Worm (Caenorhabditis elegans) whole organism, L4 larva: ENCODE results near the gene ZK1320.9.
A peak's percentile ranks its signal among the peaks of the same experiment; 100 is the strongest.

Experiments used
- F10B5.3 ChIP-seq: sonication (generic microtip); optimal IDR thresholded peaks from 2 replicates; lab custom pipeline; 2016; ENCODE audit warnings: mild to moderate bottlenecking, missing genetic modification characterization, missing compliant biosample characterization
- F26F4.8 ChIP-seq: fragments of 200-800 bp; sonication (Bioruptor generic); conservative IDR thresholded peaks from 2 replicates; pipeline ENCODE4 v1.3.6; 2022; ENCODE audit warnings: missing genetic modification characterization, missing compliant biosample characterization
- F44E2.7 ChIP-seq: fragments of 200-800 bp; sonication (Bioruptor generic); IDR thresholded peaks from 2 replicates; pipeline ENCODE4 v2.1.2; 2022; ENCODE audit warnings: missing genetic modification characterization, missing compliant biosample characterization
- F49E8.2 ChIP-seq: sonication (generic microtip); optimal IDR thresholded peaks from 2 replicates; lab custom pipeline; 2016; ENCODE audit warnings: missing compliant biosample characterization, mild to moderate bottlenecking, missing genetic modification characterization, borderline replicate concordance
- R02D3.7 ChIP-seq: fragments of 150-350 bp; sonication (generic microtip); optimal IDR thresholded peaks from 3 replicates; lab custom pipeline; 2014; ENCODE audit warnings: missing biosample characterization, missing genetic modification characterization
- Y48G9A.11 ChIP-seq: fragments of 200-800 bp; sonication (Bioruptor generic); IDR thresholded peaks from 2 replicates; pipeline ENCODE4 v1.3.6; 2022; ENCODE audit warnings: missing genetic modification reagents, missing genetic modification characterization, missing compliant biosample characterization
- Y75B8A.6 ChIP-seq: fragments of 200-800 bp; sonication (Bioruptor generic); IDR thresholded peaks from 2 replicates; pipeline ENCODE4 v1.3.6; 2022; ENCODE audit warnings: missing genetic modification reagents, missing genetic modification characterization, missing compliant biosample characterization
- ZK546.5 ChIP-seq, 2 experiments: sonication (generic microtip); optimal IDR thresholded peaks; 2 replicates each; lab custom pipeline; 2017; ENCODE audit warnings: missing biosample characterization in 2 of 2, missing genetic modification characterization in 2 of 2
- attf-4 ChIP-seq: sonication (generic microtip); optimal IDR thresholded peaks from 3 replicates; lab custom pipeline; 2017; ENCODE audit warnings: missing biosample characterization, missing genetic modification characterization
- ceh-32 ChIP-seq: sonication (generic microtip); optimal IDR thresholded peaks from 2 replicates; lab custom pipeline; 2016; ENCODE audit warnings: mild to moderate bottlenecking, missing genetic modification characterization, missing compliant biosample characterization; ENCODE audit not compliant: poor library complexity
- ctbp-1 ChIP-seq: fragments of 200-800 bp; sonication (Bioruptor generic); IDR thresholded peaks from 2 replicates; pipeline ENCODE4 v1.3.6; 2022; ENCODE audit warnings: missing genetic modification reagents, missing genetic modification characterization, missing compliant biosample characterization
- daf-8 ChIP-seq: fragments of 200-800 bp; sonication (Bioruptor generic); IDR thresholded peaks from 2 replicates; pipeline ENCODE4 v1.3.6; 2022; ENCODE audit warnings: missing genetic modification characterization, missing compliant biosample characterization
- dmd-6 ChIP-seq: fragments of 200-800 bp; sonication (Bioruptor generic); IDR thresholded peaks from 2 replicates; pipeline ENCODE4 v1.3.6; 2022; ENCODE audit warnings: missing genetic modification reagents, missing genetic modification characterization, missing compliant biosample characterization
- duxl-1 ChIP-seq: sonication (generic microtip); optimal IDR thresholded peaks from 2 replicates; lab custom pipeline; 2016; ENCODE audit warnings: mild to moderate bottlenecking, missing genetic modification characterization, moderate library complexity, missing compliant biosample characterization; ENCODE audit not compliant: poor library complexity
- dve-1 ChIP-seq: sonication (generic microtip); optimal IDR thresholded peaks from 2 replicates; lab custom pipeline; 2017; ENCODE audit warnings: antibody characterized with exemption, mild to moderate bottlenecking, missing genetic modification characterization, missing compliant biosample characterization; ENCODE audit not compliant: insufficient read depth
- fkh-10 ChIP-seq: fragments of 150-350 bp; optimal IDR thresholded peaks from 2 replicates; lab custom pipeline; 2014; ENCODE audit warnings: missing biosample characterization, missing genetic modification reagents, missing genetic modification characterization
- gei-8 ChIP-seq: fragments of 200-800 bp; sonication (Bioruptor generic); optimal IDR thresholded peaks from 2 replicates; lab custom pipeline; 2018; ENCODE audit warnings: mild to moderate bottlenecking, missing genetic modification characterization, missing compliant biosample characterization
- hlh-30 ChIP-seq: sonication (generic microtip); optimal IDR thresholded peaks from 2 replicates; lab custom pipeline; 2017; ENCODE audit warnings: antibody characterized with exemption, mild to moderate bottlenecking, missing genetic modification characterization, missing compliant biosample characterization; ENCODE audit not compliant: insufficient read depth
- lim-7 ChIP-seq: fragments of 200-800 bp; sonication (Bioruptor generic); IDR thresholded peaks from 2 replicates; pipeline ENCODE4 v1.3.6; 2022; ENCODE audit warnings: missing genetic modification characterization, missing compliant biosample characterization
- lin-1 ChIP-seq: fragments of 200-800 bp; sonication (Bioruptor generic); IDR thresholded peaks from 2 replicates; pipeline ENCODE4 v1.3.6; 2022; ENCODE audit warnings: missing genetic modification reagents, missing genetic modification characterization, missing compliant biosample characterization
- lin-13 ChIP-seq: fragments of 150-350 bp; optimal IDR thresholded peaks from 2 replicates; lab custom pipeline; 2014; ENCODE audit warnings: missing biosample characterization, missing genetic modification reagents, missing genetic modification characterization
- lin-15B ChIP-seq: fragments of 150-350 bp; sonication (generic microtip); optimal IDR thresholded peaks from 3 replicates; lab custom pipeline; 2014; ENCODE audit warnings: missing biosample characterization, missing genetic modification characterization
- lin-29 ChIP-seq: fragments of 200-800 bp; sonication (Bioruptor generic); IDR thresholded peaks from 2 replicates; pipeline ENCODE4 v1.3.6; 2022; ENCODE audit warnings: missing genetic modification reagents, missing genetic modification characterization, missing compliant biosample characterization
- lsy-2 ChIP-seq, 2 experiments: fragments of 150-350 bp in 1 of 2; sonication (generic microtip) in 1 of 2; optimal IDR thresholded peaks; 2 replicates each; lab custom pipeline; 2014 to 2017; ENCODE audit warnings: missing biosample characterization in 2 of 2, missing genetic modification characterization in 2 of 2
- mdt-29 ChIP-seq: fragments of 200-800 bp; sonication (Bioruptor generic); IDR thresholded peaks from 2 replicates; pipeline ENCODE4 v1.3.6; 2022; ENCODE audit warnings: missing genetic modification reagents, missing genetic modification characterization, missing compliant biosample characterization
- mep-1 ChIP-seq: fragments of 150-350 bp; sonication (generic microtip); optimal IDR thresholded peaks from 3 replicates; lab custom pipeline; 2014; ENCODE audit warnings: missing biosample characterization, missing genetic modification characterization
- mes-2 ChIP-seq: sonication (generic microtip); optimal IDR thresholded peaks from 2 replicates; lab custom pipeline; 2016; ENCODE audit warnings: missing genotype, mild to moderate bottlenecking, missing genetic modification characterization, missing compliant biosample characterization; ENCODE audit not compliant: poor library complexity, severe bottlenecking
- mxl-3 ChIP-seq: fragments of 200-800 bp; sonication (Bioruptor generic); optimal IDR thresholded peaks from 2 replicates; lab custom pipeline; 2018; ENCODE audit warnings: mild to moderate bottlenecking, missing genetic modification characterization, missing compliant biosample characterization
- nhr-102 ChIP-seq: sonication (generic microtip); optimal IDR thresholded peaks from 2 replicates; lab custom pipeline; 2016; ENCODE audit warnings: mild to moderate bottlenecking, missing genetic modification characterization, moderate library complexity, missing compliant biosample characterization
- nhr-111 ChIP-seq: fragments of 200-800 bp; sonication (Bioruptor generic); optimal IDR thresholded peaks from 2 replicates; lab custom pipeline; 2018; ENCODE audit warnings: mild to moderate bottlenecking, missing genetic modification characterization, missing compliant biosample characterization
- nhr-25 ChIP-seq: sonication (generic microtip); optimal IDR thresholded peaks from 2 replicates; lab custom pipeline; 2017; ENCODE audit warnings: missing genetic modification characterization, mild to moderate bottlenecking, missing compliant biosample characterization, antibody characterized with exemption, moderate library complexity, borderline replicate concordance; ENCODE audit not compliant: insufficient read depth
- nhr-48 ChIP-seq: sonication (generic microtip); optimal IDR thresholded peaks from 2 replicates; lab custom pipeline; 2016; ENCODE audit warnings: mild to moderate bottlenecking, missing genetic modification characterization, missing compliant biosample characterization
- pha-4 ChIP-seq, 2 experiments: fragments of 150-350 bp in 1 of 2; fragments of 200-800 bp in 1 of 2; sonication (Bioruptor generic) in 1 of 2; IDR thresholded peaks in 1 of 2; optimal IDR thresholded peaks in 1 of 2; 2 replicates each; pipeline versions ENCODE4 v1.3.6 to Lab custom; 2014 to 2022; ENCODE audit warnings: missing genetic modification characterization in 2 of 2, missing genetic modification reagents in 2 of 2, missing biosample characterization in 1 of 2, missing compliant biosample characterization in 1 of 2
- php-3 ChIP-seq: fragments of 200-800 bp; sonication (Bioruptor generic); IDR thresholded peaks from 2 replicates; pipeline ENCODE4 v1.3.6; 2022; ENCODE audit warnings: missing genetic modification reagents, missing genetic modification characterization, missing compliant biosample characterization
- pqm-1 ChIP-seq: sonication (generic microtip); optimal IDR thresholded peaks from 2 replicates; lab custom pipeline; 2017; ENCODE audit warnings: missing biosample characterization, missing genetic modification characterization
- rbr-2 ChIP-seq: sonication (generic microtip); optimal IDR thresholded peaks from 2 replicates; lab custom pipeline; 2016; ENCODE audit warnings: missing genotype, missing genetic modification characterization, missing compliant biosample characterization
- sdz-12 ChIP-seq: fragments of 200-800 bp; sonication (Bioruptor generic); optimal IDR thresholded peaks from 2 replicates; lab custom pipeline; 2018; ENCODE audit warnings: mild to moderate bottlenecking, missing genetic modification characterization, missing compliant biosample characterization
- snpc-4 ChIP-seq: fragments of 150-350 bp; optimal IDR thresholded peaks from 2 replicates; lab custom pipeline; 2014; ENCODE audit warnings: missing biosample characterization, missing genetic modification characterization
- spr-1 ChIP-seq: sonication (generic microtip); optimal IDR thresholded peaks from 2 replicates; lab custom pipeline; 2016; ENCODE audit warnings: mild to moderate bottlenecking, missing genetic modification characterization, missing compliant biosample characterization
- unc-130 ChIP-seq: sonication (generic microtip); optimal IDR thresholded peaks from 2 replicates; lab custom pipeline; 2016; ENCODE audit warnings: missing genetic modification reagents, missing genetic modification characterization, missing compliant biosample characterization
- vab-7 ChIP-seq: fragments of 200-800 bp; sonication (Bioruptor generic); IDR thresholded peaks from 2 replicates; pipeline ENCODE4 v1.3.6; 2022; ENCODE audit warnings: missing genetic modification reagents, missing genetic modification characterization, missing compliant biosample characterization
- zfp-2 ChIP-seq: sonication (generic microtip); optimal IDR thresholded peaks from 2 replicates; lab custom pipeline; 2016; ENCODE audit warnings: mild to moderate bottlenecking, missing genetic modification characterization, missing compliant biosample characterization
- ztf-11 ChIP-seq: fragments of 150-350 bp; optimal IDR thresholded peaks from 2 replicates; lab custom pipeline; 2014; ENCODE audit warnings: missing biosample characterization, missing genetic modification characterization

The ZK1320.9 gene

DNA sequence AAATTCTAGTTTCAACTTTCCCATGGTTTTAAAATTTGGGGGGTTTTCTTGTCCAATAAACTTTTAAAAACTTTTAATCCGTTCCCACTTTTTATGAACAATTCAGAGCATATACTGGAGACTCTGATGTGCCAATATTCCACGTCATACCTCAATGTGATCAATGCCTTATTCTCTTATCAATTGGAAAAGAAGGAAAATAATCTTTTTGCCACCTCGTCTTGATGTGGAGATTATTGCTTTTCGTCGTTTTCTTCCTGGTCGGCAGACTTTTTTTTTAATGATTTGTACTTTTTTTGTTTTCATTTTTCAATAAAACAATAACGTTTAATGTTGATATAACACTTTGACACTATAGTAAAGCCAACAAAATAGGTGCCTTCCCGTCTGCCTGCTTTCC, 9.0 kb downstream of the ZK1320.9 start (continued):
- TF ChIP-seq snpc-4 (tag; lab: Kevin White, UChicago) (no peak), F49E8.2 (tag; lab: Kevin White, UChicago) (no peak), dmd-6 (GFP tag; lab: Robert Waterston, UW) (peak; percentile 19; the same call in 1 of the 2 replicates), vab-7 (GFP tag; lab: Robert Waterston, UW) (no peak), nhr-102 (tag; lab: Kevin White, UChicago) (no peak), sdz-12 (GFP tag; lab: Kevin White, UChicago) (no peak), nhr-48 (no peak), lin-13 (no peak), pha-4 (GFP tag; IDR thresholded peaks at IDR 0.05; lab: Robert Waterston, UW) (no peak), pha-4 (tag; optimal IDR thresholded peaks at IDR 0.05; lab: Kevin White, UChicago) (no peak), mep-1 (tag; lab: Kevin White, UChicago) (no peak), pqm-1 (tag; lab: Kevin White, UChicago) (peak; percentile 90), ceh-32 (tag; lab: Kevin White, UChicago) (no peak), fkh-10 (GFP tag; lab: Kevin White, UChicago) (no peak), Y75B8A.6 (GFP tag; lab: Robert Waterston, UW) (no peak), F10B5.3 (tag; lab: Kevin White, UChicago) (no peak), dve-1 (tag; lab: Kevin White, UChicago) (peak; percentile 56), lsy-2 (tag; optimal IDR thresholded peaks at IDR 0.05; lab: Kevin White, UChicago) (peak in 1 of 2 experiments; percentile 21), nhr-25 (tag; lab: Kevin White, UChicago) (no peak), F26F4.8 (GFP tag; lab: Robert Waterston, UW) (no peak), mes-2 (tag; lab: Kevin White, UChicago) (no peak), hlh-30 (no peak), attf-4 (tag; lab: Kevin White, UChicago) (no peak), mxl-3 (no peak), duxl-1 (tag; lab: Kevin White, UChicago) (no peak), R02D3.7 (no peak), php-3 (GFP tag; lab: Robert Waterston, UW) (no peak), unc-130 (GFP tag; lab: Kevin White, UChicago) (no peak), F44E2.7 (no peak)
- TF ChIP-seq, all 104 proteins: peak for 7

DNA sequence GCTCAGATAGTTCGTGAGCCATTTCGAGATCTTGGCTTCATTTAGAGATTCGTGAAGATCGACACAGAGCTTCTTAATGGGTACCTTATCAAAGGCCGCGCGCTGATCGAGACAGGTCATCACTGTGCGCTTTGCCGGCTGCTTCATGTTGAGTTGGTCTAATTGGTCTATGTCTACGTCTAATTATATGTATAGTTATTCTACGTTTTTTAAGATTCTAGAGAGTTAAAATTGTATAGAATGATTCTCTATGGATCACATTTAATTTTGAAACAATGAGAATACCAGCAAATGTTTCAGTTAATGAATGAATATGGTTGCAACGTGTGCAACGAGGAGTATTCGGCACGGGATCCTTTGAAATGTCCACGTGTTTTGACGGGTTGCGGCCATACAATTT, 11.8 kb downstream of the ZK1320.9 start, which contains the start of gene arc-1:
arc-1 (plus strand) TSS at position 301 of the 400 bp plus-strand sequence.
- TF ChIP-seq gei-8 (GFP tag; lab: Kevin White, UChicago) (no peak), ztf-11 (no peak), dmd-6 (GFP tag; lab: Robert Waterston, UW) (no peak), lin-1 (GFP tag; lab: Robert Waterston, UW) (no peak), lim-7 (GFP tag; lab: Robert Waterston, UW) (no peak), ctbp-1 (GFP tag; lab: Robert Waterston, UW) (no peak), lin-15B (tag; lab: Kevin White, UChicago) (no peak), daf-8 (no peak), ZK546.5 (tag; optimal IDR thresholded peaks at IDR 0.05; lab: Kevin White, UChicago) (no peak), zfp-2 (tag; lab: Kevin White, UChicago) (no peak), spr-1 (tag; lab: Kevin White, UChicago) (no peak), mdt-29 (GFP tag; lab: Robert Waterston, UW) (no peak), nhr-25 (tag; lab: Kevin White, UChicago) (no peak), lin-29 (GFP tag; lab: Robert Waterston, UW) (no peak), nhr-111 (GFP tag; lab: Kevin White, UChicago) (no peak), Y48G9A.11 (GFP tag; lab: Robert Waterston, UW) (no peak), rbr-2 (tag; lab: Kevin White, UChicago) (no peak)
